Fruit fly (Drosophila melanogaster): ENCODE data around the gene GstD1.

- TF ChIP-seq brk (GFP tag; optimal IDR thresholded peaks at IDR 0.05) (no peak), foxo (GFP tag; optimal IDR thresholded peaks at IDR 0.05) (no peak), usp (GFP tag; optimal IDR thresholded peaks at IDR 0.05) (no peak), h (GFP tag; optimal IDR thresholded peaks at IDR 0.05) (no peak), rgr (GFP tag; optimal IDR thresholded peaks at IDR 0.05) (no peak), Hr78 (GFP tag; optimal IDR thresholded peaks at IDR 0.05) (no peak), lola (GFP tag; optimal IDR thresholded peaks at IDR 0.05) (no peak), OdsH (GFP tag; optimal IDR thresholded peaks at IDR 0.05) (no peak), Abd-B (GFP tag; optimal IDR thresholded peaks at IDR 0.05) (no peak), Dfd (GFP tag; optimal IDR thresholded peaks at IDR 0.05) (no peak), Sp1 (GFP tag; optimal IDR thresholded peaks at IDR 0.05) (no peak), pan (optimal IDR thresholded peaks at IDR 0.05) (no peak), sv (GFP tag; optimal IDR thresholded peaks at IDR 0.05) (no peak)
These were observed 17.9 kb upstream of the GstD1 start, which contains the start of gene CG33098 for dm6 chr3R:12386965-12387364.

Measured in whole organism, wandering third instar larva.